Worm (Caenorhabditis elegans) whole organism, mixed stage, embryonic: ENCODE measurements around the gene snf-9.

Experiments
- M03D4.4 ChIP-seq: sonication (generic microtip); optimal IDR thresholded peaks from 2 replicates; lab custom pipeline; 2017; ENCODE audit warnings: mild to moderate bottlenecking, missing genetic modification characterization, missing compliant biosample characterization
- bed-3 ChIP-seq: fragments of 200-800 bp; sonication (Bioruptor generic); optimal IDR thresholded peaks from 3 replicates; lab custom pipeline; 2018; ENCODE audit warnings: mild to moderate bottlenecking, missing genetic modification characterization, moderate library complexity, missing compliant biosample characterization
- blmp-1 ChIP-seq: fragments of 150-350 bp; optimal IDR thresholded peaks from 2 replicates; lab custom pipeline; 2014; ENCODE audit warnings: missing biosample characterization, missing genetic modification characterization
- ceh-39 ChIP-seq: fragments of 150-350 bp; optimal IDR thresholded peaks from 2 replicates; lab custom pipeline; 2014; ENCODE audit warnings: missing biosample characterization, missing genetic modification characterization
- ceh-43 ChIP-seq: fragments of 200-800 bp; sonication (Bioruptor generic); optimal IDR thresholded peaks from 2 replicates; lab custom pipeline; 2018; ENCODE audit warnings: mild to moderate bottlenecking, missing genetic modification characterization, moderate library complexity, missing compliant biosample characterization
- ceh-83 ChIP-seq: fragments of 200-800 bp; sonication (Bioruptor generic); optimal IDR thresholded peaks from 2 replicates; lab custom pipeline; 2018; ENCODE audit warnings: mild to moderate bottlenecking, missing genetic modification characterization, missing compliant biosample characterization
- ces-1 ChIP-seq: fragments of 150-350 bp; optimal IDR thresholded peaks from 2 replicates; lab custom pipeline; 2014; ENCODE audit warnings: missing biosample characterization, missing genetic modification reagents, missing genetic modification characterization
- cnd-1 ChIP-seq: fragments of 200-800 bp; sonication (Bioruptor generic); optimal IDR thresholded peaks from 2 replicates; lab custom pipeline; 2018; ENCODE audit warnings: mild to moderate bottlenecking, missing genetic modification characterization, missing compliant biosample characterization
- drap-1 ChIP-seq: fragments of 200-800 bp; sonication (Bioruptor generic); optimal IDR thresholded peaks from 3 replicates; lab custom pipeline; 2018; ENCODE audit warnings: mild to moderate bottlenecking, missing genetic modification characterization, missing compliant biosample characterization
- elt-1 ChIP-seq: sonication (generic microtip); optimal IDR thresholded peaks from 2 replicates; lab custom pipeline; 2017; ENCODE audit warnings: missing genetic modification characterization, mild to moderate bottlenecking, missing compliant biosample characterization, antibody characterized with exemption, moderate library complexity, borderline replicate concordance; ENCODE audit not compliant: insufficient read depth
- elt-3 ChIP-seq: fragments of 150-350 bp; optimal IDR thresholded peaks from 2 replicates; lab custom pipeline; 2014; ENCODE audit warnings: missing biosample characterization, missing genetic modification characterization
- flh-1 ChIP-seq: fragments of 200-800 bp; sonication (Bioruptor generic); optimal IDR thresholded peaks from 2 replicates; lab custom pipeline; 2018; ENCODE audit warnings: mild to moderate bottlenecking, missing genetic modification characterization, moderate library complexity, missing compliant biosample characterization
- ham-2 ChIP-seq: fragments of 200-800 bp; sonication (Bioruptor generic); optimal IDR thresholded peaks from 2 replicates; lab custom pipeline; 2018; ENCODE audit warnings: mild to moderate bottlenecking, missing genetic modification characterization, missing compliant biosample characterization
- hlh-1 ChIP-seq: fragments of 150-350 bp; optimal IDR thresholded peaks from 2 replicates; lab custom pipeline; 2014; ENCODE audit warnings: missing biosample characterization, missing genetic modification reagents, missing genetic modification characterization
- lin-13 ChIP-seq: fragments of 150-350 bp; optimal IDR thresholded peaks from 2 replicates; lab custom pipeline; 2014; ENCODE audit warnings: missing biosample characterization, missing genetic modification characterization
- lin-32 ChIP-seq: fragments of 200-800 bp; sonication (Bioruptor generic); optimal IDR thresholded peaks from 2 replicates; lab custom pipeline; 2018; ENCODE audit warnings: mild to moderate bottlenecking, missing genetic modification characterization, missing compliant biosample characterization
- lsy-2 ChIP-seq: fragments of 150-350 bp; optimal IDR thresholded peaks from 2 replicates; lab custom pipeline; 2014; ENCODE audit warnings: missing biosample characterization, missing genetic modification characterization
- mab-5 ChIP-seq: fragments of 150-350 bp; optimal IDR thresholded peaks from 2 replicates; lab custom pipeline; 2014; ENCODE audit warnings: missing biosample characterization, missing genetic modification characterization
- mep-1 ChIP-seq: fragments of 150-350 bp; optimal IDR thresholded peaks from 2 replicates; lab custom pipeline; 2017; ENCODE audit warnings: missing biosample characterization, missing genetic modification reagents, missing genetic modification characterization, inconsistent platforms
- mls-2 ChIP-seq: sonication (generic microtip); optimal IDR thresholded peaks from 2 replicates; lab custom pipeline; 2016; ENCODE audit warnings: mild to moderate bottlenecking, missing genetic modification characterization, moderate library complexity, missing compliant biosample characterization
- nhr-12 ChIP-seq: fragments of 150-350 bp; optimal IDR thresholded peaks from 2 replicates; lab custom pipeline; 2014; ENCODE audit warnings: missing biosample characterization, missing genetic modification characterization
- nhr-2 ChIP-seq: fragments of 150-350 bp; optimal IDR thresholded peaks from 2 replicates; lab custom pipeline; 2014; ENCODE audit warnings: missing biosample characterization, missing genetic modification characterization
- nhr-237 ChIP-seq: fragments of 150-350 bp; optimal IDR thresholded peaks from 2 replicates; lab custom pipeline; 2014; ENCODE audit warnings: missing biosample characterization, missing genetic modification characterization
- nhr-28 ChIP-seq: fragments of 150-350 bp; optimal IDR thresholded peaks from 2 replicates; lab custom pipeline; 2014; ENCODE audit warnings: missing biosample characterization, missing genetic modification characterization
- nhr-76 ChIP-seq: sonication (generic microtip); optimal IDR thresholded peaks from 2 replicates; lab custom pipeline; 2017; ENCODE audit warnings: missing biosample characterization, missing genetic modification characterization
- pha-4 ChIP-seq: fragments of 150-350 bp; optimal IDR thresholded peaks from 2 replicates; lab custom pipeline; 2018; ENCODE audit warnings: missing biosample characterization, missing genetic modification reagents, missing genetic modification characterization
- sem-2 ChIP-seq: fragments of 200-800 bp; sonication (Bioruptor generic); optimal IDR thresholded peaks from 2 replicates; lab custom pipeline; 2018; ENCODE audit warnings: mild to moderate bottlenecking, missing genetic modification characterization, missing compliant biosample characterization
- snpc-4 ChIP-seq: fragments of 150-350 bp; optimal IDR thresholded peaks from 2 replicates; lab custom pipeline; 2014; ENCODE audit warnings: missing biosample characterization, missing genetic modification characterization
- sptf-1 ChIP-seq: sonication (generic microtip); optimal IDR thresholded peaks from 2 replicates; lab custom pipeline; 2017; ENCODE audit warnings: mild to moderate bottlenecking, missing genetic modification characterization, moderate library complexity, missing compliant biosample characterization
- tbx-8 ChIP-seq: fragments of 200-800 bp; sonication (Bioruptor generic); optimal IDR thresholded peaks from 2 replicates; lab custom pipeline; 2018; ENCODE audit warnings: mild to moderate bottlenecking, missing genetic modification characterization, moderate library complexity, missing compliant biosample characterization
- unc-120 ChIP-seq: sonication (generic microtip); optimal IDR thresholded peaks from 2 replicates; lab custom pipeline; 2017; ENCODE audit warnings: missing genetic modification characterization, missing compliant biosample characterization; ENCODE audit not compliant: poor library complexity, severe bottlenecking
- unc-39 ChIP-seq: fragments of 150-350 bp; optimal IDR thresholded peaks from 2 replicates; lab custom pipeline; 2014; ENCODE audit warnings: missing biosample characterization, missing genetic modification characterization
- unc-62 ChIP-seq: fragments of 150-350 bp; optimal IDR thresholded peaks from 2 replicates; lab custom pipeline; 2014; ENCODE audit warnings: missing biosample characterization, missing genetic modification reagents, missing genetic modification characterization
- zip-8 ChIP-seq: fragments of 150-350 bp; optimal IDR thresholded peaks from 2 replicates; lab custom pipeline; 2014; ENCODE audit warnings: missing biosample characterization, missing genetic modification characterization
- ztf-11 ChIP-seq: fragments of 150-350 bp; optimal IDR thresholded peaks from 2 replicates; lab custom pipeline; 2014; ENCODE audit warnings: missing biosample characterization, missing genetic modification characterization

snf-9 gene

ce11 chrIV:17277459-17278173 lies 34.3 kb upstream of the snf-9 start:
- TF ChIP-seq nhr-28 = no peak
- TF ChIP-seq cnd-1 (tag; lab: Kevin White, UChicago) = peak; percentile 75

ce11 chrIV:17278363-17278762 lies 33.6 kb upstream of the snf-9 start:
- TF ChIP-seq mep-1 (tag; lab: Kevin White, UChicago) (peak; percentile 99), ceh-43 (peak; percentile 89), unc-39 (tag; lab: Kevin White, UChicago) (peak; percentile 16), M03D4.4 (tag; lab: Kevin White, UChicago) (peak; percentile 90), ham-2 (peak; percentile 20), ztf-11 (tag; lab: Kevin White, UChicago) (peak; percentile 83), lin-13 (peak; percentile 99), zip-8 (tag; lab: Kevin White, UChicago) (no peak), sem-2 (GFP tag; lab: Kevin White, UChicago) (peak; percentile 20), mab-5 (tag; lab: Kevin White, UChicago) (peak; percentile 68), ces-1 (peak; percentile 95), nhr-28 (no peak), elt-3 (tag; lab: Kevin White, UChicago) (no peak), lin-32 (GFP tag; lab: Kevin White, UChicago) (peak; percentile 10), tbx-8 (GFP tag; lab: Kevin White, UChicago) (peak; percentile 82), ceh-83 (GFP tag; lab: Kevin White, UChicago) (peak; percentile 79), nhr-237 (peak; percentile 97), unc-62 (GFP tag; lab: Kevin White, UChicago) (peak; percentile 91), pha-4 (peak; percentile 94), mls-2 (tag; lab: Kevin White, UChicago) (peak; percentile 93), snpc-4 (tag; lab: Kevin White, UChicago) (no peak), hlh-1 (tag; lab: Kevin White, UChicago) (peak; percentile 41), ceh-39 (tag; lab: Kevin White, UChicago) (peak; percentile 96), elt-1 (tag; lab: Kevin White, UChicago) (peak; percentile 7), lsy-2 (tag; lab: Kevin White, UChicago) (peak; percentile 89), sptf-1 (tag; lab: Kevin White, UChicago) (peak; percentile 93), blmp-1 (tag; lab: Kevin White, UChicago) (peak; percentile 23), drap-1 (GFP tag; lab: Kevin White, UChicago) (peak; percentile 87), bed-3 (GFP tag; lab: Kevin White, UChicago) (no peak), unc-120 (tag; lab: Kevin White, UChicago) (peak; percentile 78), nhr-12 (tag; lab: Kevin White, UChicago) (no peak), flh-1 (GFP tag; lab: Kevin White, UChicago) (peak; percentile 45), nhr-2 (tag; lab: Kevin White, UChicago) (peak; percentile 44), nhr-76 (tag; lab: Kevin White, UChicago) (no peak), cnd-1 (tag; lab: Kevin White, UChicago) (peak; percentile 93)
- TF ChIP-seq, all 35 proteins: peak for 28

- TF ChIP-seq pha-4 (no peak), nhr-76 (tag; lab: Kevin White, UChicago) (no peak), sem-2 (GFP tag; lab: Kevin White, UChicago) (no peak), M03D4.4 (tag; lab: Kevin White, UChicago) (no peak), elt-3 (tag; lab: Kevin White, UChicago) (no peak), cnd-1 (tag; lab: Kevin White, UChicago) (no peak), elt-1 (tag; lab: Kevin White, UChicago) (no peak), bed-3 (GFP tag; lab: Kevin White, UChicago) (no peak), ces-1 (no peak), lsy-2 (tag; lab: Kevin White, UChicago) (no peak), nhr-12 (tag; lab: Kevin White, UChicago) (no peak), ceh-83 (GFP tag; lab: Kevin White, UChicago) (no peak), tbx-8 (GFP tag; lab: Kevin White, UChicago) (no peak), mls-2 (tag; lab: Kevin White, UChicago) (no peak), drap-1 (GFP tag; lab: Kevin White, UChicago) (no peak), ceh-43 (no peak), mab-5 (tag; lab: Kevin White, UChicago) (no peak), nhr-2 (tag; lab: Kevin White, UChicago) (no peak), sptf-1 (tag; lab: Kevin White, UChicago) (no peak)
- TF ChIP-seq, all 35 proteins: peak for 0
These were observed 32.9 kb upstream of the snf-9 start, which contains the start of gene hsp-1 for ce11 chrIV:17278861-17279591. Gene hsp-1 (plus strand): TSS chrIV:17278959.
